Worm (Caenorhabditis elegans): ENCODE data around the gene cnnm-2.

cnnm-2 gene

ce11 chrX:8811916-8812315 lies at the start of gene cnnm-2:
cnnm-2 (plus strand) TSS chrX:8812105.
- no peak for TF ChIP-seq ref-1 (GFP tag; conservative IDR thresholded peaks at IDR 0.05)

ce11 chrX:8762927-8763326 lies 49.0 kb upstream of the cnnm-2 start:
- TF ChIP-seq klf-2 (GFP tag; conservative IDR thresholded peaks at IDR 0.05) (no peak), T22C8.4 (GFP tag; IDR thresholded peaks at IDR 0.05) (no peak), cog-1 (tag; optimal IDR thresholded peaks at IDR 0.05) (no peak), ztf-29 (GFP tag; IDR thresholded peaks at IDR 0.05) (no peak), flt-1 (GFP tag; IDR thresholded peaks at IDR 0.05) (no peak), tab-1 (GFP tag; IDR thresholded peaks at IDR 0.05) (no peak), med-1 (GFP tag; optimal IDR thresholded peaks at IDR 0.05; ENCODE audit: insufficient read depth) (no peak), ztf-23 (GFP tag; IDR thresholded peaks at IDR 0.05) (no peak), ref-1 (GFP tag; conservative IDR thresholded peaks at IDR 0.05) (no peak)

ce11 chrX:8763607-8764006 lies 48.3 kb upstream of the cnnm-2 start, which contains the start of gene zig-12:
zig-12 (plus strand) TSS chrX:8763907.
- TF ChIP-seq klf-2 (GFP tag; conservative IDR thresholded peaks at IDR 0.05) (no peak), flt-1 (GFP tag; IDR thresholded peaks at IDR 0.05) (no peak), T22C8.4 (GFP tag; IDR thresholded peaks at IDR 0.05) (no peak), ref-1 (GFP tag; conservative IDR thresholded peaks at IDR 0.05) (no peak), ztf-23 (GFP tag; IDR thresholded peaks at IDR 0.05) (no peak), cog-1 (tag; optimal IDR thresholded peaks at IDR 0.05) (no peak), med-1 (GFP tag; optimal IDR thresholded peaks at IDR 0.05; ENCODE audit: insufficient read depth) (no peak), tab-1 (GFP tag; IDR thresholded peaks at IDR 0.05) (no peak), ztf-29 (GFP tag; IDR thresholded peaks at IDR 0.05) (no peak)

DNA sequence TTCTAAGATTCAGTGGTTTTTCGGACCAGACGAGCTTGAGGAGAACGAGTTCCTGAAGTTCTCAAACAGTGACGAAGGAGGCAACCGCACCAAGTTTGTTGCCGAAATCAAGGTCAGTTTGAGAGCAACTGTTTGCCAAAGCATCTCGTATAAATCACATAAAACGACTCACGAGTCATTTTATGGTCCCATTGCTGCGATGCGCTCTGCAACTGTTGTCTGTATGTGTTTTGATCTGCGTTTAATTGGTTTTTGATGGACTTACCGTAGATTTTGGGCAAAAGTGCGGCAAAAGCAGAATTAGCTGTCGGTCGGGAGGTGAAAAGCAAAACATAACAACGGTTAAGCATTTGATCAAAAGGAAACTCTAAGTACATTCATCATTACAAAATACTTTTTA lies 47.9 kb upstream of the cnnm-2 start:
- TF ChIP-seq ztf-23 (GFP tag; IDR thresholded peaks at IDR 0.05) (no peak), cog-1 (tag; optimal IDR thresholded peaks at IDR 0.05) (no peak), ztf-29 (GFP tag; IDR thresholded peaks at IDR 0.05) (no peak), ref-1 (GFP tag; conservative IDR thresholded peaks at IDR 0.05) (no peak), tab-1 (GFP tag; IDR thresholded peaks at IDR 0.05) (no peak), klf-2 (GFP tag; conservative IDR thresholded peaks at IDR 0.05) (no peak), med-1 (GFP tag; optimal IDR thresholded peaks at IDR 0.05; ENCODE audit: insufficient read depth) (no peak), flt-1 (GFP tag; IDR thresholded peaks at IDR 0.05) (no peak), T22C8.4 (GFP tag; IDR thresholded peaks at IDR 0.05) (no peak)

DNA sequence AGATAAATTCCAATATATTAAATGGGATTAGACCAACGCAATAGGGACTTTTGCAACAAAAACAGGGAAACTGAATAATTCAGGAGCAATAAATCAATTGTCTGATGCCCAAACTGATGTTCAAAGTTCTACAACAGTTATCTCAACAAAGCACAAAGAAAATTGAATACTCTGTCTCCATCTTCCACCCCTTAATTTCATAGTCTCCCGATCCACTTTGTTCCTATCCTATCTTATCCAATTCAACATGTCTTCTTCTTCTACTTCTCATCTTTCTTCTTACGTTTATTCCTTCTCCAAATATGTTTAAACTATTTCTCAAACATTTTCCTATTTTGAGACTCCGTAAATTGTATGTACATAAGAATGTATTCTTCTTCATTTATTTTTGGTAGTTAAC lies 41.6 kb upstream of the cnnm-2 start:
- TF ChIP-seq tab-1 (GFP tag; IDR thresholded peaks at IDR 0.05) (no peak), ref-1 (GFP tag; conservative IDR thresholded peaks at IDR 0.05) (no peak), klf-2 (GFP tag; conservative IDR thresholded peaks at IDR 0.05) (no peak), cog-1 (tag; optimal IDR thresholded peaks at IDR 0.05) (no peak), flt-1 (GFP tag; IDR thresholded peaks at IDR 0.05) (no peak), ztf-23 (GFP tag; IDR thresholded peaks at IDR 0.05) (no peak), T22C8.4 (GFP tag; IDR thresholded peaks at IDR 0.05) (no peak), med-1 (GFP tag; optimal IDR thresholded peaks at IDR 0.05; ENCODE audit: insufficient read depth) (no peak), ztf-29 (GFP tag; IDR thresholded peaks at IDR 0.05) (no peak)

DNA sequence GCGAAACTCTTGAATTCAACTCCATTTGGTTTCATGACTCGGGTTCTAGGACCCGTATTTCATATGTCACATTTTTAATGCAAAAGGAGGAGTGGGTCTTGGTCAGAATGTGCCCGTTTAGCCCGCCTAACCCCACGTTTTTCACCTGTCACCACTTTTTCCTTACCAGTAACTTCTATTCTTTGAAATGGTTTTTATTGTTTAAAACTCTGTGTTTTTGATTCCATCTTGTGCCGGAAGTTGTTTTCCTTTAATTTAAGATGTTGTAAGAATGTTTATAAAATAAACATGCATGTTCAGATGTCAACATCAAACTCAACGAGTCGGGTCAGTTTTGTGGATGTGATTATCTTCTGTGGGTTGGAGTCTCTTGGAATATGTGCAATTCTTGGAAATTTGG lies 33.3 kb upstream of the cnnm-2 start, which contains the start of gene ZK721.4:
Gene ZK721.4 (plus strand): TSS at position 301 of the 400 bp plus-strand sequence.
- TF ChIP-seq cog-1 (tag; optimal IDR thresholded peaks at IDR 0.05) (no peak), T22C8.4 (GFP tag; IDR thresholded peaks at IDR 0.05) (no peak), ztf-29 (GFP tag; IDR thresholded peaks at IDR 0.05) (no peak), flt-1 (GFP tag; IDR thresholded peaks at IDR 0.05) (no peak), klf-2 (GFP tag; conservative IDR thresholded peaks at IDR 0.05) (no peak), ref-1 (GFP tag; conservative IDR thresholded peaks at IDR 0.05) (no peak), tab-1 (GFP tag; IDR thresholded peaks at IDR 0.05) (no peak), med-1 (GFP tag; optimal IDR thresholded peaks at IDR 0.05; ENCODE audit: insufficient read depth) (no peak), ztf-23 (GFP tag; IDR thresholded peaks at IDR 0.05) (no peak)

ce11 chrX:8784234-8784633 lies 27.7 kb upstream of the cnnm-2 start, which contains the start of gene ZK721.3:
ZK721.3 (plus strand) TSS chrX:8784534.
- TF ChIP-seq tab-1 (GFP tag; IDR thresholded peaks at IDR 0.05) (no peak), cog-1 (tag; optimal IDR thresholded peaks at IDR 0.05) (no peak), ztf-29 (GFP tag; IDR thresholded peaks at IDR 0.05) (no peak), ztf-23 (GFP tag; IDR thresholded peaks at IDR 0.05) (no peak), klf-2 (GFP tag; conservative IDR thresholded peaks at IDR 0.05) (no peak), flt-1 (GFP tag; IDR thresholded peaks at IDR 0.05) (no peak), med-1 (GFP tag; optimal IDR thresholded peaks at IDR 0.05; ENCODE audit: insufficient read depth) (no peak), T22C8.4 (GFP tag; IDR thresholded peaks at IDR 0.05) (no peak), ref-1 (GFP tag; conservative IDR thresholded peaks at IDR 0.05) (no peak)

- TF ChIP-seq ztf-29 (GFP tag; IDR thresholded peaks at IDR 0.05) (no peak), ref-1 (GFP tag; conservative IDR thresholded peaks at IDR 0.05) (no peak), flt-1 (GFP tag; IDR thresholded peaks at IDR 0.05) (no peak), med-1 (GFP tag; optimal IDR thresholded peaks at IDR 0.05; ENCODE audit: insufficient read depth) (no peak), klf-2 (GFP tag; conservative IDR thresholded peaks at IDR 0.05) (no peak), cog-1 (tag; optimal IDR thresholded peaks at IDR 0.05) (no peak), ztf-23 (GFP tag; IDR thresholded peaks at IDR 0.05) (no peak), tab-1 (GFP tag; IDR thresholded peaks at IDR 0.05) (no peak), T22C8.4 (GFP tag; IDR thresholded peaks at IDR 0.05) (no peak)
Observed at ce11 chrX:8786687-8787086, 25.2 kb upstream of the cnnm-2 start.

ce11 chrX:8787689-8788222 lies 24.1 kb upstream of the cnnm-2 start:
- TF ChIP-seq ztf-23 (GFP tag; IDR thresholded peaks at IDR 0.05) = no peak
- no peak for TF ChIP-seq cog-1 (tag; optimal IDR thresholded peaks at IDR 0.05)
- TF ChIP-seq ref-1 (GFP tag; conservative IDR thresholded peaks at IDR 0.05) = no peak
- TF ChIP-seq flt-1 (GFP tag; IDR thresholded peaks at IDR 0.05) = no peak
- no peak for TF ChIP-seq klf-2 (GFP tag; conservative IDR thresholded peaks at IDR 0.05)
- TF ChIP-seq med-1 (GFP tag; optimal IDR thresholded peaks at IDR 0.05; ENCODE audit: insufficient read depth) = no peak
- no peak for TF ChIP-seq T22C8.4 (GFP tag; IDR thresholded peaks at IDR 0.05)
- TF ChIP-seq tab-1 (GFP tag; IDR thresholded peaks at IDR 0.05) = no peak
- no peak for TF ChIP-seq ztf-29 (GFP tag; IDR thresholded peaks at IDR 0.05)

DNA sequence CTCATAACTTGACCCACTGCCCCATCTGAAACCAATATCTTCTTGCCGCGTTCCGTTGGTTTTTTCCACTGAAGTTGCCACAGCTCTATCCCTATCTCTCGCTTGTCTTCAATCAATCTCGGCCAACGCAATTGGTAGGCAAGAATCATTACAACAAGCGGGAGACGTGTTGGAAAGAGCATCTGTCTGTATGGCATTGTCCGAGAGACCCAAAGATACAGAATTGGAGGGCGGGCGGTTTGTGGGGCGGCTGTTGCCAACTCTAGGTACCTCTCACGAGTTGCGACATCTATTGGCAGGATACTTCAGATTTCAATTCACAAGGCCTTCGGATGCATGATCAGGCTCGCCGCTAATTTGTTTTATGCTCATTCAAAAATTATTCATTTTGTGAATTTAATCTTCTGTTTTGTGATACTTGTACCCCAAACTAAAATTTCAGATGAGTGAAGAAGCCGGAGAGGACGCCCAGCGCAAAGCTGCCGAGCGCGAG lies 22.8 kb upstream of the cnnm-2 start, which contains the start of gene unc-27:
Gene unc-27 (plus strand): TSS at position 443 of the 493 bp plus-strand sequence.
- TF ChIP-seq tab-1 (GFP tag; IDR thresholded peaks at IDR 0.05) (no peak), ztf-29 (GFP tag; IDR thresholded peaks at IDR 0.05) (no peak), klf-2 (GFP tag; conservative IDR thresholded peaks at IDR 0.05) (no peak), ref-1 (GFP tag; conservative IDR thresholded peaks at IDR 0.05) (no peak), ztf-23 (GFP tag; IDR thresholded peaks at IDR 0.05) (no peak), T22C8.4 (GFP tag; IDR thresholded peaks at IDR 0.05) (no peak), flt-1 (GFP tag; IDR thresholded peaks at IDR 0.05) (no peak), cog-1 (tag; optimal IDR thresholded peaks at IDR 0.05) (no peak), med-1 (GFP tag; optimal IDR thresholded peaks at IDR 0.05; ENCODE audit: insufficient read depth) (no peak)

Data from whole organism, midembryonic.